Worm (Caenorhabditis elegans) whole organism, L3 larva: Measurements from ENCODE around the gene W03F8.4.

Experiments
- R02D3.7 ChIP-seq: fragments of 150-350 bp; optimal IDR thresholded peaks from 2 replicates; lab custom pipeline; 2014; ENCODE audit warnings: missing biosample characterization, missing genetic modification characterization
- fkh-2 ChIP-seq: fragments of 150-350 bp; optimal IDR thresholded peaks from 2 replicates; lab custom pipeline; 2014; ENCODE audit warnings: missing biosample characterization, missing genetic modification reagents, missing genetic modification characterization

- TF ChIP-seq fkh-2 (tag; lab: Kevin White, UChicago) (no peak), R02D3.7 (tag; lab: Kevin White, UChicago) (no peak)
Measured at ce11 chrIV:5224238-5224637, 40.3 kb downstream of the W03F8.4 start, which contains the start of gene Y59E9AL.8.
